Worm (Caenorhabditis elegans) whole organism, mixed stage, embryonic: ENCODE data around the gene T28C12.1.

Experiments
- M03D4.4 ChIP-seq: sonication (generic microtip); optimal IDR thresholded peaks from 2 replicates; lab custom pipeline; 2017; ENCODE audit warnings: mild to moderate bottlenecking, missing genetic modification characterization, missing compliant biosample characterization
- bed-3 ChIP-seq: fragments of 200-800 bp; sonication (Bioruptor generic); optimal IDR thresholded peaks from 3 replicates; lab custom pipeline; 2018; ENCODE audit warnings: mild to moderate bottlenecking, missing genetic modification characterization, moderate library complexity, missing compliant biosample characterization
- blmp-1 ChIP-seq: fragments of 150-350 bp; optimal IDR thresholded peaks from 2 replicates; lab custom pipeline; 2014; ENCODE audit warnings: missing biosample characterization, missing genetic modification characterization
- ceh-39 ChIP-seq: fragments of 150-350 bp; optimal IDR thresholded peaks from 2 replicates; lab custom pipeline; 2014; ENCODE audit warnings: missing biosample characterization, missing genetic modification characterization
- ceh-43 ChIP-seq: fragments of 200-800 bp; sonication (Bioruptor generic); optimal IDR thresholded peaks from 2 replicates; lab custom pipeline; 2018; ENCODE audit warnings: mild to moderate bottlenecking, missing genetic modification characterization, moderate library complexity, missing compliant biosample characterization
- ceh-83 ChIP-seq: fragments of 200-800 bp; sonication (Bioruptor generic); optimal IDR thresholded peaks from 2 replicates; lab custom pipeline; 2018; ENCODE audit warnings: mild to moderate bottlenecking, missing genetic modification characterization, missing compliant biosample characterization
- ces-1 ChIP-seq: fragments of 150-350 bp; optimal IDR thresholded peaks from 2 replicates; lab custom pipeline; 2014; ENCODE audit warnings: missing biosample characterization, missing genetic modification reagents, missing genetic modification characterization
- cnd-1 ChIP-seq: fragments of 200-800 bp; sonication (Bioruptor generic); optimal IDR thresholded peaks from 2 replicates; lab custom pipeline; 2018; ENCODE audit warnings: mild to moderate bottlenecking, missing genetic modification characterization, missing compliant biosample characterization
- elt-1 ChIP-seq: sonication (generic microtip); optimal IDR thresholded peaks from 2 replicates; lab custom pipeline; 2017; ENCODE audit warnings: missing genetic modification characterization, mild to moderate bottlenecking, missing compliant biosample characterization, antibody characterized with exemption, moderate library complexity, borderline replicate concordance; ENCODE audit not compliant: insufficient read depth
- elt-3 ChIP-seq: fragments of 150-350 bp; optimal IDR thresholded peaks from 2 replicates; lab custom pipeline; 2014; ENCODE audit warnings: missing biosample characterization, missing genetic modification characterization
- ham-2 ChIP-seq: fragments of 200-800 bp; sonication (Bioruptor generic); optimal IDR thresholded peaks from 2 replicates; lab custom pipeline; 2018; ENCODE audit warnings: mild to moderate bottlenecking, missing genetic modification characterization, missing compliant biosample characterization
- hlh-1 ChIP-seq: fragments of 150-350 bp; optimal IDR thresholded peaks from 2 replicates; lab custom pipeline; 2014; ENCODE audit warnings: missing biosample characterization, missing genetic modification reagents, missing genetic modification characterization
- lin-13 ChIP-seq: fragments of 150-350 bp; optimal IDR thresholded peaks from 2 replicates; lab custom pipeline; 2014; ENCODE audit warnings: missing biosample characterization, missing genetic modification characterization
- lin-32 ChIP-seq: fragments of 200-800 bp; sonication (Bioruptor generic); optimal IDR thresholded peaks from 2 replicates; lab custom pipeline; 2018; ENCODE audit warnings: mild to moderate bottlenecking, missing genetic modification characterization, missing compliant biosample characterization
- lsy-2 ChIP-seq: fragments of 150-350 bp; optimal IDR thresholded peaks from 2 replicates; lab custom pipeline; 2014; ENCODE audit warnings: missing biosample characterization, missing genetic modification characterization
- mab-5 ChIP-seq: fragments of 150-350 bp; optimal IDR thresholded peaks from 2 replicates; lab custom pipeline; 2014; ENCODE audit warnings: missing biosample characterization, missing genetic modification characterization
- mls-2 ChIP-seq: sonication (generic microtip); optimal IDR thresholded peaks from 2 replicates; lab custom pipeline; 2016; ENCODE audit warnings: mild to moderate bottlenecking, missing genetic modification characterization, moderate library complexity, missing compliant biosample characterization
- nhr-12 ChIP-seq: fragments of 150-350 bp; optimal IDR thresholded peaks from 2 replicates; lab custom pipeline; 2014; ENCODE audit warnings: missing biosample characterization, missing genetic modification characterization
- nhr-2 ChIP-seq: fragments of 150-350 bp; optimal IDR thresholded peaks from 2 replicates; lab custom pipeline; 2014; ENCODE audit warnings: missing biosample characterization, missing genetic modification characterization
- nhr-237 ChIP-seq: fragments of 150-350 bp; optimal IDR thresholded peaks from 2 replicates; lab custom pipeline; 2014; ENCODE audit warnings: missing biosample characterization, missing genetic modification characterization
- nhr-28 ChIP-seq: fragments of 150-350 bp; optimal IDR thresholded peaks from 2 replicates; lab custom pipeline; 2014; ENCODE audit warnings: missing biosample characterization, missing genetic modification characterization
- nhr-76 ChIP-seq: sonication (generic microtip); optimal IDR thresholded peaks from 2 replicates; lab custom pipeline; 2017; ENCODE audit warnings: missing biosample characterization, missing genetic modification characterization
- pha-4 ChIP-seq: fragments of 150-350 bp; optimal IDR thresholded peaks from 2 replicates; lab custom pipeline; 2018; ENCODE audit warnings: missing biosample characterization, missing genetic modification reagents, missing genetic modification characterization
- sem-2 ChIP-seq: fragments of 200-800 bp; sonication (Bioruptor generic); optimal IDR thresholded peaks from 2 replicates; lab custom pipeline; 2018; ENCODE audit warnings: mild to moderate bottlenecking, missing genetic modification characterization, missing compliant biosample characterization
- sptf-1 ChIP-seq: sonication (generic microtip); optimal IDR thresholded peaks from 2 replicates; lab custom pipeline; 2017; ENCODE audit warnings: mild to moderate bottlenecking, missing genetic modification characterization, moderate library complexity, missing compliant biosample characterization
- tbx-8 ChIP-seq: fragments of 200-800 bp; sonication (Bioruptor generic); optimal IDR thresholded peaks from 2 replicates; lab custom pipeline; 2018; ENCODE audit warnings: mild to moderate bottlenecking, missing genetic modification characterization, moderate library complexity, missing compliant biosample characterization
- unc-39 ChIP-seq: fragments of 150-350 bp; optimal IDR thresholded peaks from 2 replicates; lab custom pipeline; 2014; ENCODE audit warnings: missing biosample characterization, missing genetic modification characterization
- unc-62 ChIP-seq: fragments of 150-350 bp; optimal IDR thresholded peaks from 2 replicates; lab custom pipeline; 2014; ENCODE audit warnings: missing biosample characterization, missing genetic modification reagents, missing genetic modification characterization
- zip-8 ChIP-seq: fragments of 150-350 bp; optimal IDR thresholded peaks from 2 replicates; lab custom pipeline; 2014; ENCODE audit warnings: missing biosample characterization, missing genetic modification characterization
- ztf-11 ChIP-seq: fragments of 150-350 bp; optimal IDR thresholded peaks from 2 replicates; lab custom pipeline; 2014; ENCODE audit warnings: missing biosample characterization, missing genetic modification characterization

Gene T28C12.1

ce11 chrV:6326394-6326793 is 5.3 kb upstream of the T28C12.1 start:
- TF ChIP-seq tbx-8 (GFP tag; lab: Kevin White, UChicago) = no peak
- no peak for TF ChIP-seq nhr-76 (tag; lab: Kevin White, UChicago)
- no peak for TF ChIP-seq blmp-1 (tag; lab: Kevin White, UChicago)
- no peak for TF ChIP-seq nhr-2 (tag; lab: Kevin White, UChicago)
- TF ChIP-seq unc-62 (GFP tag; lab: Kevin White, UChicago) = no peak
- TF ChIP-seq bed-3 (GFP tag; lab: Kevin White, UChicago) = no peak
- TF ChIP-seq cnd-1 = no peak
- no peak for TF ChIP-seq zip-8 (tag; lab: Kevin White, UChicago)
- no peak for TF ChIP-seq ceh-39
- TF ChIP-seq ceh-83 = no peak
- no peak for TF ChIP-seq lin-32 (GFP tag; lab: Kevin White, UChicago)
- no peak for TF ChIP-seq unc-39
- no peak for TF ChIP-seq sem-2 (GFP tag; lab: Kevin White, UChicago)
- TF ChIP-seq lsy-2 = no peak

ce11 chrV:6326980-6327379 is 4.7 kb upstream of the T28C12.1 start, which contains the start of gene fbxa-202:
Gene fbxa-202 (plus strand): TSS chrV:6327280.
- TF ChIP-seq ceh-83 (no peak), ham-2 (GFP tag; lab: Kevin White, UChicago) (no peak), mab-5 (tag; lab: Kevin White, UChicago) (no peak), lin-13 (no peak)

ce11 chrV:6328897-6329296 is 2.8 kb upstream of the T28C12.1 start, which contains the start of gene T28C12.2:
Gene T28C12.2 (plus strand): TSS chrV:6329197.
- no peak for TF ChIP-seq hlh-1
- TF ChIP-seq nhr-76 (tag; lab: Kevin White, UChicago) = no peak
- no peak for TF ChIP-seq unc-39
- no peak for TF ChIP-seq M03D4.4 (tag; lab: Kevin White, UChicago)
- TF ChIP-seq mls-2 (tag; lab: Kevin White, UChicago) = no peak
- TF ChIP-seq tbx-8 (GFP tag; lab: Kevin White, UChicago) = no peak

ce11 chrV:6335226-6335625 is 3.5 kb downstream of the T28C12.1 start:
- TF ChIP-seq ztf-11 (tag; lab: Kevin White, UChicago) = no peak
- TF ChIP-seq sem-2 (GFP tag; lab: Kevin White, UChicago) = no peak
- TF ChIP-seq lsy-2 = no peak
- TF ChIP-seq unc-39 = no peak
- TF ChIP-seq nhr-28 (tag; lab: Kevin White, UChicago) = no peak
- no peak for TF ChIP-seq nhr-76 (tag; lab: Kevin White, UChicago)
- TF ChIP-seq sptf-1 = no peak
- TF ChIP-seq ces-1 (GFP tag; lab: Kevin White, UChicago) = no peak

ce11 chrV:6336108-6336507 is 4.4 kb downstream of the T28C12.1 start, which contains the start of gene T28C12.6:
Gene T28C12.6 (minus strand): TSS chrV:6336119.
- no peak for TF ChIP-seq pha-4 (tag; lab: Kevin White, UChicago)
- TF ChIP-seq hlh-1 = no peak
- no peak for TF ChIP-seq elt-3 (tag; lab: Kevin White, UChicago)
- TF ChIP-seq sem-2 (GFP tag; lab: Kevin White, UChicago) = no peak
- TF ChIP-seq elt-1 (tag; lab: Kevin White, UChicago) = no peak

ce11 chrV:6341078-6341638 is 9.5 kb downstream of the T28C12.1 start:
- no peak for TF ChIP-seq sem-2 (GFP tag; lab: Kevin White, UChicago)
- TF ChIP-seq nhr-12 (tag; lab: Kevin White, UChicago) = no peak
- TF ChIP-seq unc-39 = no peak
- no peak for TF ChIP-seq lsy-2
- no peak for TF ChIP-seq tbx-8 (GFP tag; lab: Kevin White, UChicago)
- no peak for TF ChIP-seq bed-3 (GFP tag; lab: Kevin White, UChicago)
- no peak for TF ChIP-seq cnd-1
- TF ChIP-seq nhr-2 (tag; lab: Kevin White, UChicago) = no peak
- TF ChIP-seq nhr-237 (tag; lab: Kevin White, UChicago) = no peak
- TF ChIP-seq nhr-28 (tag; lab: Kevin White, UChicago) = no peak
- no peak for TF ChIP-seq ham-2 (GFP tag; lab: Kevin White, UChicago)
- no peak for TF ChIP-seq zip-8 (tag; lab: Kevin White, UChicago)
- TF ChIP-seq nhr-76 (tag; lab: Kevin White, UChicago) = no peak
- TF ChIP-seq ceh-43 (GFP tag; lab: Kevin White, UChicago) = no peak
- no peak for TF ChIP-seq sptf-1
- no peak for TF ChIP-seq lin-13
- TF ChIP-seq pha-4 (tag; lab: Kevin White, UChicago) = no peak
- no peak for TF ChIP-seq ztf-11 (tag; lab: Kevin White, UChicago)
- TF ChIP-seq elt-3 (tag; lab: Kevin White, UChicago) = no peak
- no peak for TF ChIP-seq hlh-1
